Worm (Caenorhabditis elegans) whole organism, late embryonic: ENCODE measurements around the gene gem-1.

Experiments
- C08G9.2 ChIP-seq: sonication (generic microtip); optimal IDR thresholded peaks from 2 replicates; lab custom pipeline; 2016; ENCODE audit warnings: mild to moderate bottlenecking, missing genetic modification characterization, moderate library complexity, missing compliant biosample characterization
- K02D7.2 ChIP-seq: sonication (generic microtip); optimal IDR thresholded peaks from 2 replicates; lab custom pipeline; 2017; ENCODE audit warnings: mild to moderate bottlenecking, missing genetic modification characterization, missing compliant biosample characterization
- ahr-1 ChIP-seq: sonication (generic microtip); optimal IDR thresholded peaks from 2 replicates; lab custom pipeline; 2016; ENCODE audit warnings: missing genetic modification characterization, missing compliant biosample characterization
- ama-1 ChIP-seq: fragments of 150-350 bp; optimal IDR thresholded peaks from 2 replicates; lab custom pipeline; 2014
- ceh-24 ChIP-seq: sonication (generic microtip); optimal IDR thresholded peaks from 2 replicates; lab custom pipeline; 2016; ENCODE audit warnings: mild to moderate bottlenecking, missing genetic modification characterization, missing compliant biosample characterization
- ceh-31 ChIP-seq: sonication (generic microtip); optimal IDR thresholded peaks from 2 replicates; lab custom pipeline; 2016; ENCODE audit warnings: missing genetic modification characterization, missing compliant biosample characterization
- ceh-34 ChIP-seq: sonication (generic microtip); optimal IDR thresholded peaks from 2 replicates; lab custom pipeline; 2016; ENCODE audit warnings: mild to moderate bottlenecking, missing genetic modification characterization, missing compliant biosample characterization
- ceh-45 ChIP-seq: fragments of 200-800 bp; sonication (Bioruptor generic); IDR thresholded peaks from 2 replicates; pipeline ENCODE4 v1.3.6; 2022; ENCODE audit warnings: missing genetic modification reagents, missing genetic modification characterization, missing compliant biosample characterization
- ceh-48 ChIP-seq: sonication (generic microtip); optimal IDR thresholded peaks from 2 replicates; lab custom pipeline; 2016; ENCODE audit warnings: missing genetic modification characterization, inconsistent platforms, missing compliant biosample characterization
- ceh-9 ChIP-seq: sonication (generic microtip); optimal IDR thresholded peaks from 2 replicates; lab custom pipeline; 2016; ENCODE audit warnings: mild to moderate bottlenecking, missing genetic modification characterization, inconsistent platforms, missing compliant biosample characterization
- che-1 ChIP-seq: sonication (generic microtip); optimal IDR thresholded peaks from 2 replicates; lab custom pipeline; 2016; ENCODE audit warnings: mild to moderate bottlenecking, missing genetic modification characterization, missing compliant biosample characterization
- dmd-4 ChIP-seq: sonication (generic microtip); optimal IDR thresholded peaks from 2 replicates; lab custom pipeline; 2016; ENCODE audit warnings: borderline replicate concordance, missing genetic modification characterization, missing compliant biosample characterization
- dve-1 ChIP-seq: sonication (generic microtip); optimal IDR thresholded peaks from 2 replicates; lab custom pipeline; 2017; ENCODE audit warnings: antibody characterized with exemption, mild to moderate bottlenecking, missing genetic modification characterization, missing compliant biosample characterization
- elt-2 ChIP-seq: sonication (generic microtip); optimal IDR thresholded peaks from 2 replicates; lab custom pipeline; 2016; ENCODE audit warnings: missing genetic modification reagents, missing genetic modification characterization, missing compliant biosample characterization
- ets-4 ChIP-seq: sonication (generic microtip); optimal IDR thresholded peaks from 2 replicates; lab custom pipeline; 2016; ENCODE audit warnings: missing genetic modification characterization, missing compliant biosample characterization
- gmeb-2 ChIP-seq: sonication (generic microtip); optimal IDR thresholded peaks from 2 replicates; lab custom pipeline; 2016; ENCODE audit warnings: missing genetic modification characterization, inconsistent platforms, missing compliant biosample characterization
- hlh-13 ChIP-seq: fragments of 200-800 bp; sonication (Bioruptor generic); optimal IDR thresholded peaks from 2 replicates; lab custom pipeline; 2018; ENCODE audit warnings: mild to moderate bottlenecking, missing genetic modification characterization, missing compliant biosample characterization
- hlh-30 ChIP-seq: sonication (generic microtip); optimal IDR thresholded peaks from 2 replicates; lab custom pipeline; 2017; ENCODE audit warnings: antibody characterized with exemption, missing genetic modification characterization, missing compliant biosample characterization; ENCODE audit not compliant: insufficient read depth
- hlh-6 ChIP-seq: sonication (generic microtip); optimal IDR thresholded peaks from 2 replicates; lab custom pipeline; 2016; ENCODE audit warnings: missing genotype, missing genetic modification characterization, missing compliant biosample characterization
- hlh-8 ChIP-seq: sonication (generic microtip); optimal IDR thresholded peaks from 2 replicates; lab custom pipeline; 2016; ENCODE audit warnings: missing genotype, missing genetic modification characterization, missing compliant biosample characterization
- lim-6 ChIP-seq: sonication (generic microtip); optimal IDR thresholded peaks from 2 replicates; lab custom pipeline; 2016; ENCODE audit warnings: missing genetic modification characterization, missing compliant biosample characterization
- nfya-1 ChIP-seq: sonication (generic microtip); optimal IDR thresholded peaks from 2 replicates; lab custom pipeline; 2017; ENCODE audit warnings: missing genetic modification characterization, mild to moderate bottlenecking, missing compliant biosample characterization, antibody characterized with exemption, moderate library complexity
- odd-2 ChIP-seq: sonication (generic microtip); optimal IDR thresholded peaks from 2 replicates; lab custom pipeline; 2017; ENCODE audit warnings: antibody characterized with exemption, mild to moderate bottlenecking, missing genetic modification characterization, missing compliant biosample characterization
- pax-1 ChIP-seq: fragments of 150-350 bp; optimal IDR thresholded peaks from 2 replicates; lab custom pipeline; 2014; ENCODE audit warnings: missing biosample characterization, missing genetic modification characterization
- pha-2 ChIP-seq: sonication (generic microtip); optimal IDR thresholded peaks from 2 replicates; lab custom pipeline; 2017; ENCODE audit warnings: mild to moderate bottlenecking, missing genetic modification characterization, missing compliant biosample characterization
- pha-4 ChIP-seq: fragments of 150-350 bp; optimal IDR thresholded peaks from 2 replicates; lab custom pipeline; 2018; ENCODE audit warnings: missing biosample characterization, missing genetic modification reagents, missing genetic modification characterization
- sdc-2 ChIP-seq: sonication (generic microtip); optimal IDR thresholded peaks from 2 replicates; lab custom pipeline; 2016; ENCODE audit warnings: missing genotype, missing genetic modification characterization, missing compliant biosample characterization
- unc-42 ChIP-seq: sonication (generic microtip); optimal IDR thresholded peaks from 2 replicates; lab custom pipeline; 2016; ENCODE audit warnings: missing genotype, missing genetic modification characterization, missing compliant biosample characterization
- unc-55 ChIP-seq: sonication (generic microtip); optimal IDR thresholded peaks from 2 replicates; lab custom pipeline; 2017; ENCODE audit warnings: missing biosample characterization, missing genetic modification reagents, missing genetic modification characterization
- unc-86 ChIP-seq: sonication (generic microtip); optimal IDR thresholded peaks from 2 replicates; lab custom pipeline; 2016; ENCODE audit warnings: missing genetic modification characterization, missing compliant biosample characterization
- zip-5 ChIP-seq: sonication (generic microtip); optimal IDR thresholded peaks from 2 replicates; lab custom pipeline; 2016; ENCODE audit warnings: missing genetic modification characterization, missing compliant biosample characterization

The gem-1 gene

DNA sequence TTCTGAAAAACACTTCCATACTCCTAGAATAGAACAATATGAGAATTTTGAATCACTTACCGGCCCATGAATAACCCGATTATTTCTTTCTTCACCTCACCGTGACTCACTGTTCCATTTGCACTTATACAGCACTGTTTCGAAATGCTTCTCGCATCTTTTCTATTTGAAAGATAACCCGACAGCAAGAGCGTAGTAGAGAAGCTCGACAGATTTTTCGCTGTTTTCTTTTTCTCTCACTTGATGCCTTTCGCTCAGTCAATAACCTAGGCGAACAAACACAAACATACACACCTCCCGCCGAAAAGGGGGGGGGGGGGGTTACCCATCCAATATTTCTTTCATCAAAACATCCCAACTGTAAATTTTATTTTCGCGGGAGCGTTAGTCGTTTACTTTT lies 24.5 kb upstream of the gem-1 start:
- peak; percentile 21 for TF ChIP-seq pax-1 (tag; lab: Kevin White, UChicago)
- no peak for TF ChIP-seq dmd-4 (tag; lab: Kevin White, UChicago)

- no peak for TF ChIP-seq K02D7.2 (tag; lab: Kevin White, UChicago)
- no peak for TF ChIP-seq odd-2 (tag; lab: Kevin White, UChicago)
- TF ChIP-seq ceh-9 (tag; lab: Kevin White, UChicago), result no peak
- no peak for TF ChIP-seq ahr-1 (tag; lab: Kevin White, UChicago)
- no peak for TF ChIP-seq pha-4 (tag; lab: Kevin White, UChicago)
- no peak for TF ChIP-seq elt-2 (tag; lab: Kevin White, UChicago)
- TF ChIP-seq unc-86 (tag; lab: Kevin White, UChicago), result no peak
- no peak for TF ChIP-seq ceh-45 (GFP tag; lab: Robert Waterston, UW)
- no peak for TF ChIP-seq gmeb-2 (tag; lab: Kevin White, UChicago)
- no peak for TF ChIP-seq hlh-30 (tag; lab: Kevin White, UChicago)
- TF ChIP-seq lim-6, result no peak
- TF ChIP-seq C08G9.2, result no peak
- no peak for TF ChIP-seq che-1 (tag; lab: Kevin White, UChicago)
- TF ChIP-seq zip-5 (tag; lab: Kevin White, UChicago), result no peak
- TF ChIP-seq ceh-34 (tag; lab: Kevin White, UChicago), result no peak
These were observed 22.4 kb upstream of the gem-1 start, which contains the start of gene F02C12.2 for ce11 chrX:13399221-13399620. Gene F02C12.2, minus strand, starts transcription at chrX:13399321.

ce11 chrX:13396550-13397023 lies 19.8 kb upstream of the gem-1 start, which contains the start of gene F02C12.3:
Gene F02C12.3, plus strand, starts transcription at chrX:13396973.
- peak; percentile 35 for TF ChIP-seq unc-55
- peak; percentile 58 for TF ChIP-seq nfya-1 (tag; lab: Kevin White, UChicago)
- TF ChIP-seq hlh-8 (tag; lab: Kevin White, UChicago), result no peak
- TF ChIP-seq pax-1 (tag; lab: Kevin White, UChicago), result peak; percentile 60
- TF ChIP-seq dve-1 (tag; lab: Kevin White, UChicago), result peak; percentile 51
- peak; percentile 28 for TF ChIP-seq sdc-2 (tag; lab: Kevin White, UChicago)
- TF ChIP-seq ets-4 (tag; lab: Kevin White, UChicago), result no peak

DNA sequence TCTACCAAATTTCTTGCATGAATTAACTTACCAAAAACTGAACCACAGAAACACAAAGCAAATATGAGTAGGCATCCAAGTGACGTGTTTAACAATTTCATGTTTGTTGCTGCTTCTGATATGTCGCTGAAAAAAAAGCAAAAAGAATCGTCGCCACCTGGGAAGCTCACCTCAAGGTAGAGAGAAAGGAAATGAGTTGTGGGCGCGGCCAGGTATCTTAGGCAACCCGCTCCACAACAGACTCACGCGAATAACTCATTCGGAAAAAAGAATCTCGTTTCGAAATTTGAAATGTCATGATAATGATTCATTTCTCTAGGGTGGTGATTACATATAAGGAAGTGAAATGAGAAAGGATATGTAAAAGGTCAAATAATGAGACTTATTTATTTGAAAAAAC lies 18.2 kb upstream of the gem-1 start, which contains the start of gene irld-2:
Gene irld-2 (minus strand): TSS at position 101 of the 400 bp plus-strand sequence.
- no peak for TF ChIP-seq ama-1 (lab: Kevin White, UChicago)
- TF ChIP-seq che-1 (tag; lab: Kevin White, UChicago), result no peak
- TF ChIP-seq, all 69 proteins: peak for 0

ce11 chrX:13388829-13389228 lies 12.0 kb upstream of the gem-1 start:
- TF ChIP-seq hlh-13 (no peak), unc-86 (tag; lab: Kevin White, UChicago) (no peak), odd-2 (tag; lab: Kevin White, UChicago) (no peak), ceh-48 (no peak), dve-1 (tag; lab: Kevin White, UChicago) (no peak), pha-2 (tag; lab: Kevin White, UChicago) (no peak), ceh-31 (tag; lab: Kevin White, UChicago) (no peak), hlh-30 (tag; lab: Kevin White, UChicago) (no peak), hlh-6 (tag; lab: Kevin White, UChicago) (no peak), unc-42 (tag; lab: Kevin White, UChicago) (no peak), pha-4 (tag; lab: Kevin White, UChicago) (no peak), elt-2 (tag; lab: Kevin White, UChicago) (no peak), ama-1 (lab: Kevin White, UChicago) (no peak), sdc-2 (tag; lab: Kevin White, UChicago) (no peak), ceh-24 (no peak)
- TF ChIP-seq, all 69 proteins: peak for 0
